Worm (Caenorhabditis elegans) whole organism, L2 larva: ENCODE data around the gene F23H12.10.
A peak's percentile ranks its signal among the peaks of the same experiment; 100 is the strongest.

Source experiments
- F13H6.1 ChIP-seq: sonication (generic microtip); optimal IDR thresholded peaks from 2 replicates; lab custom pipeline; 2016; ENCODE audit warnings: missing genetic modification characterization, missing compliant biosample characterization
- Y55F3AM.14 ChIP-seq: fragments of 200-800 bp; sonication (Bioruptor generic); optimal IDR thresholded peaks from 2 replicates; lab custom pipeline; 2018; ENCODE audit warnings: mild to moderate bottlenecking, missing genetic modification characterization, missing compliant biosample characterization
- ZK546.5 ChIP-seq: sonication (generic microtip); optimal IDR thresholded peaks from 2 replicates; lab custom pipeline; 2017; ENCODE audit warnings: missing biosample characterization, missing genetic modification characterization
- alr-1 ChIP-seq: fragments of 150-350 bp; optimal IDR thresholded peaks from 2 replicates; lab custom pipeline; 2014; ENCODE audit warnings: missing biosample characterization, missing genetic modification characterization
- ama-1 ChIP-seq: fragments of 150-350 bp; optimal IDR thresholded peaks from 2 replicates; lab custom pipeline; 2018; ENCODE audit warnings: inconsistent platforms
- blmp-1 ChIP-seq: sonication (generic microtip); optimal IDR thresholded peaks from 2 replicates; lab custom pipeline; 2017; ENCODE audit warnings: missing genetic modification characterization, mild to moderate bottlenecking, missing compliant biosample characterization, antibody characterized with exemption, moderate library complexity; ENCODE audit not compliant: insufficient read depth
- ceh-16 ChIP-seq: fragments of 150-350 bp; optimal IDR thresholded peaks from 2 replicates; lab custom pipeline; 2014; ENCODE audit warnings: missing biosample characterization, missing genetic modification characterization
- ceh-82 ChIP-seq: fragments of 150-350 bp; optimal IDR thresholded peaks from 2 replicates; lab custom pipeline; 2014; ENCODE audit warnings: missing biosample characterization, missing genetic modification characterization
- egl-27 ChIP-seq: sonication (generic microtip); optimal IDR thresholded peaks from 3 replicates; lab custom pipeline; 2017; ENCODE audit warnings: missing biosample characterization, missing genetic modification reagents, missing genetic modification characterization
- elt-1 ChIP-seq: fragments of 150-350 bp; optimal IDR thresholded peaks from 2 replicates; lab custom pipeline; 2014; ENCODE audit warnings: missing biosample characterization, missing genetic modification characterization
- elt-3 ChIP-seq: sonication (generic microtip); optimal IDR thresholded peaks from 2 replicates; lab custom pipeline; 2017; ENCODE audit warnings: missing biosample characterization, missing genetic modification characterization
- fos-1 ChIP-seq: fragments of 150-350 bp; optimal IDR thresholded peaks from 2 replicates; lab custom pipeline; 2014; ENCODE audit warnings: missing biosample characterization, missing genetic modification characterization
- gmeb-1 ChIP-seq: fragments of 150-350 bp; optimal IDR thresholded peaks from 2 replicates; lab custom pipeline; 2014; ENCODE audit warnings: missing biosample characterization, missing genetic modification characterization
- lin-11 ChIP-seq: fragments of 150-350 bp; sonication (generic microtip); optimal IDR thresholded peaks from 2 replicates; lab custom pipeline; 2014; ENCODE audit warnings: missing biosample characterization, missing genetic modification characterization, inconsistent platforms, mixed read lengths
- lin-13 ChIP-seq: fragments of 150-350 bp; optimal IDR thresholded peaks from 2 replicates; lab custom pipeline; 2014; ENCODE audit warnings: missing biosample characterization, missing genetic modification reagents, missing genetic modification characterization
- lin-39 ChIP-seq: fragments of 150-350 bp; optimal IDR thresholded peaks from 2 replicates; lab custom pipeline; 2014; ENCODE audit warnings: missing biosample characterization, missing genetic modification reagents, missing genetic modification characterization
- lsy-2 ChIP-seq, 2 experiments: fragments of 150-350 bp in 1 of 2; sonication (generic microtip) in 1 of 2; optimal IDR thresholded peaks; 2 replicates each; lab custom pipeline; 2014 to 2017; ENCODE audit warnings: missing biosample characterization in 2 of 2, missing genetic modification characterization in 2 of 2
- mab-5 ChIP-seq: fragments of 150-350 bp; optimal IDR thresholded peaks from 2 replicates; lab custom pipeline; 2014; ENCODE audit warnings: missing biosample characterization, missing genetic modification characterization
- nhr-10 ChIP-seq: sonication (generic microtip); optimal IDR thresholded peaks from 2 replicates; lab custom pipeline; 2017; ENCODE audit warnings: missing biosample characterization, missing genetic modification characterization
- nhr-11 ChIP-seq: fragments of 150-350 bp; optimal IDR thresholded peaks from 2 replicates; lab custom pipeline; 2014; ENCODE audit warnings: missing biosample characterization, missing genetic modification characterization
- nhr-129 ChIP-seq: fragments of 150-350 bp; optimal IDR thresholded peaks from 2 replicates; lab custom pipeline; 2014; ENCODE audit warnings: missing biosample characterization, missing genetic modification characterization
- nhr-21 ChIP-seq: fragments of 150-350 bp; optimal IDR thresholded peaks from 2 replicates; lab custom pipeline; 2014; ENCODE audit warnings: missing biosample characterization, missing genetic modification characterization
- nhr-23 ChIP-seq: fragments of 150-350 bp; optimal IDR thresholded peaks from 2 replicates; lab custom pipeline; 2014; ENCODE audit warnings: missing biosample characterization, missing genetic modification reagents, missing genetic modification characterization
- nhr-25 ChIP-seq: fragments of 150-350 bp; sonication (generic microtip); optimal IDR thresholded peaks from 3 replicates; lab custom pipeline; 2014; ENCODE audit warnings: missing biosample characterization, missing genetic modification characterization
- nhr-77 ChIP-seq: fragments of 150-350 bp; optimal IDR thresholded peaks from 2 replicates; lab custom pipeline; 2014; ENCODE audit warnings: missing biosample characterization, missing genetic modification characterization
- peb-1 ChIP-seq: fragments of 150-350 bp; optimal IDR thresholded peaks from 2 replicates; lab custom pipeline; 2014; ENCODE audit warnings: missing biosample characterization, missing genetic modification characterization
- sem-4 ChIP-seq: fragments of 150-350 bp; optimal IDR thresholded peaks from 2 replicates; lab custom pipeline; 2014; ENCODE audit warnings: missing biosample characterization, missing genetic modification reagents, missing genetic modification characterization
- skn-1 ChIP-seq: sonication (generic microtip); optimal IDR thresholded peaks from 2 replicates; lab custom pipeline; 2017; ENCODE audit warnings: missing biosample characterization, missing genetic modification characterization
- sma-3 ChIP-seq: sonication (generic microtip); optimal IDR thresholded peaks from 2 replicates; lab custom pipeline; 2016; ENCODE audit warnings: missing genetic modification reagents, missing genetic modification characterization, missing compliant biosample characterization
- sma-9 ChIP-seq, 2 experiments: fragments of 150-350 bp in 1 of 2; sonication (generic microtip) in 1 of 2; optimal IDR thresholded peaks; 2 replicates each; lab custom pipeline; 2014 to 2016; ENCODE audit warnings: missing genetic modification characterization in 2 of 2, mild to moderate bottlenecking in 1 of 2, missing biosample characterization in 1 of 2, missing compliant biosample characterization in 1 of 2, missing genetic modification reagents in 1 of 2, moderate library complexity in 1 of 2
- unc-62 ChIP-seq: fragments of 150-350 bp; optimal IDR thresholded peaks from 2 replicates; lab custom pipeline; 2014; ENCODE audit warnings: missing biosample characterization, missing genetic modification reagents, missing genetic modification characterization
- zag-1 ChIP-seq: fragments of 150-350 bp; optimal IDR thresholded peaks from 2 replicates; lab custom pipeline; 2014; ENCODE audit warnings: missing biosample characterization, missing genetic modification characterization
- ztf-1 ChIP-seq: fragments of 200-800 bp; sonication (Bioruptor generic); conservative IDR thresholded peaks from 2 replicates; pipeline ENCODE4 v1.3.6; 2022; ENCODE audit warnings: missing genetic modification characterization, missing compliant biosample characterization
- ztf-11 ChIP-seq: sonication (generic microtip); optimal IDR thresholded peaks from 2 replicates; lab custom pipeline; 2017; ENCODE audit warnings: missing biosample characterization, missing genetic modification characterization
- ztf-4 ChIP-seq: fragments of 150-350 bp; optimal IDR thresholded peaks from 2 replicates; lab custom pipeline; 2014; ENCODE audit warnings: missing biosample characterization, missing genetic modification characterization

The F23H12.10 gene

ce11 chrV:12358347-12358746 is 15.7 kb downstream of the F23H12.10 start, which contains the start of gene F23H12.5:
Gene F23H12.5, plus strand, starts transcription at chrV:12358647.
- TF ChIP-seq Y55F3AM.14 (GFP tag; lab: Kevin White, UChicago): no peak
- no peak for TF ChIP-seq lin-39 (tag; lab: Kevin White, UChicago)

ce11 chrV:12357632-12358031 is 16.4 kb downstream of the F23H12.10 start:
- TF ChIP-seq mab-5 (tag; lab: Kevin White, UChicago) (no peak), ztf-1 (no peak), peb-1 (tag; lab: Kevin White, UChicago) (no peak), nhr-23 (tag; lab: Kevin White, UChicago) (no peak), egl-27 (tag; lab: Kevin White, UChicago) (no peak), nhr-11 (tag; lab: Kevin White, UChicago) (no peak)

- no peak for TF ChIP-seq nhr-77 (tag; lab: Kevin White, UChicago)
- TF ChIP-seq ZK546.5 (tag; lab: Kevin White, UChicago): no peak
- TF ChIP-seq nhr-25 (tag; lab: Kevin White, UChicago): no peak
- TF ChIP-seq nhr-21: peak; percentile 52
- TF ChIP-seq gmeb-1 (tag; lab: Kevin White, UChicago): no peak
- peak; percentile 84 for TF ChIP-seq ama-1 (lab: Kevin White, UChicago)
- TF ChIP-seq nhr-129 (tag; lab: Kevin White, UChicago): no peak
- TF ChIP-seq F13H6.1 (tag; lab: Kevin White, UChicago): no peak
- no peak for TF ChIP-seq skn-1 (tag; lab: Kevin White, UChicago)
- TF ChIP-seq ztf-11 (tag; lab: Kevin White, UChicago): no peak
- TF ChIP-seq fos-1: no peak
- TF ChIP-seq lsy-2 (tag; optimal IDR thresholded peaks at IDR 0.05; lab: Kevin White, UChicago): peak in 1 of 2 experiments; percentile 43
- TF ChIP-seq elt-1: no peak
- no peak for TF ChIP-seq ztf-1
- TF ChIP-seq ceh-16 (tag; lab: Kevin White, UChicago): no peak
- TF ChIP-seq zag-1 (tag; lab: Kevin White, UChicago): no peak
- no peak for TF ChIP-seq mab-5 (tag; lab: Kevin White, UChicago)
- no peak for TF ChIP-seq sma-9 (GFP tag; optimal IDR thresholded peaks at IDR 0.05; lab: Kevin White, UChicago)
- no peak for TF ChIP-seq sma-9 (tag; optimal IDR thresholded peaks at IDR 0.05; lab: Kevin White, UChicago)
- TF ChIP-seq alr-1 (tag; lab: Kevin White, UChicago): no peak
- TF ChIP-seq blmp-1: peak; percentile 11
- no peak for TF ChIP-seq lin-11 (tag; lab: Kevin White, UChicago)
- TF ChIP-seq unc-62 (GFP tag; lab: Kevin White, UChicago): no peak
- TF ChIP-seq ceh-82 (tag; lab: Kevin White, UChicago): no peak
- no peak for TF ChIP-seq lin-13 (GFP tag; lab: Kevin White, UChicago)
- TF ChIP-seq elt-3 (tag; lab: Kevin White, UChicago): no peak
- TF ChIP-seq nhr-10 (tag; lab: Kevin White, UChicago): no peak
- TF ChIP-seq ztf-4 (tag; lab: Kevin White, UChicago): no peak
- TF ChIP-seq sem-4 (tag; lab: Kevin White, UChicago): peak; percentile 53
- TF ChIP-seq nhr-11 (tag; lab: Kevin White, UChicago): no peak
Observed at ce11 chrV:12354193-12354830, 19.8 kb downstream of the F23H12.10 start.

- TF ChIP-seq nhr-129 (tag; lab: Kevin White, UChicago) (no peak), lsy-2 (tag; optimal IDR thresholded peaks at IDR 0.05; lab: Kevin White, UChicago) (no peak)
- TF ChIP-seq, all 48 proteins: peak for 0
Observed at ce11 chrV:12353505-12353904, 20.6 kb downstream of the F23H12.10 start.

- no peak for TF ChIP-seq sma-3
- no peak for TF ChIP-seq elt-1
- TF ChIP-seq ama-1 (lab: Kevin White, UChicago): peak; percentile 51
Observed at ce11 chrV:12352881-12353280, 21.2 kb downstream of the F23H12.10 start.
